Fruit fly (Drosophila melanogaster) Kc167 (cell line): Measurements from ENCODE around the gene Nckx30C.

Experiments used
- Sin3A ChIP-seq: fragments of >200 bp; optimal IDR thresholded peaks from 2 replicates; lab custom pipeline; 2018; ENCODE audit warnings: missing external identifiers
- h ChIP-seq: fragments of >200 bp; optimal IDR thresholded peaks from 3 replicates; lab custom pipeline; 2018; ENCODE audit warnings: missing external identifiers
- insv ChIP-seq: fragments of >200 bp; optimal IDR thresholded peaks from 3 replicates; lab custom pipeline; 2018; ENCODE audit warnings: missing external identifiers
- psq ChIP-seq: fragments of >200 bp; optimal IDR thresholded peaks from 2 replicates; lab custom pipeline; 2017; ENCODE audit warnings: missing external identifiers
- ttk ChIP-seq: sonication (Bioruptor generic); optimal IDR thresholded peaks from 2 replicates; lab custom pipeline; 2017; ENCODE audit warnings: missing external identifiers

DNA sequence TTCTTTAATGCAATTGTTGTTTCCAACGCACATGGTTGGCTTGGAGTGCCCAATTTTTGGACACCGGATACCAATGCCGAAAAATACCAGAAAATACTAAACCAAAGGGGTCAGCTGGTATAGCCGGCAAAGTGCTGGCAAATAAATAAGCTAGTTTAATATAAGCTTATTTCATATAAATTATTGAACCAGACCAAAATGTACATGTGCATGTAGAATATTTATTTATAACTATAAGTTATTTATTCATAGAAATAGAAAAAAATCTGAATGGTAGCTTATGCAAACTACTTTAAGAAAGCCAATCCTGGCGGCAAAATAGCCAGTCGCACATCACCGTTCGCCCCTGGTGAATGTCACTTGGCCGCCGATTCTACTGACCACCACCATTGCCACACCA, 45.8 kb downstream of the Nckx30C start, which contains the start of gene pelo:
- TF ChIP-seq Sin3A (lab: Kevin White, UChicago) (no peak), psq (no peak), h (lab: Kevin White, UChicago) (no peak), insv (lab: Kevin White, UChicago) (no peak), ttk (lab: Kevin White, UChicago) (no peak)
